Fruit fly (Drosophila melanogaster): ENCODE measurements around the gene Sfp79B.

- TF ChIP-seq Pif1B (GFP tag; optimal IDR thresholded peaks at IDR 0.05) = no peak
- no peak for TF ChIP-seq CG15710 (tag; optimal IDR thresholded peaks at IDR 0.05)
- TF ChIP-seq CG4496 (GFP tag; IDR thresholded peaks at IDR 0.05) = no peak
- no peak for TF ChIP-seq CG10348 (GFP tag; IDR thresholded peaks at IDR 0.05)
- no peak for TF ChIP-seq EcR (GFP tag; optimal IDR thresholded peaks at IDR 0.05)
- no peak for TF ChIP-seq gl (tag; optimal IDR thresholded peaks at IDR 0.05)
Measured at dm6 chr3L:22109903-22110302, 29.8 kb downstream of the Sfp79B start.

Data from whole organism, pupa.